Fruit fly (Drosophila melanogaster) whole organism, embryonic: ENCODE data around the gene CG9106.
A peak's percentile ranks its signal among the peaks of the same experiment; 100 is the strongest.

Experiments
- Atf6 ChIP-seq: fragments of 200-800 bp; sonication (Bioruptor generic); IDR thresholded peaks from 2 replicates; pipeline ENCODE4 v1.3.6; 2022; ENCODE audit warnings: missing biosample characterization, missing genetic modification characterization
- B-H2 ChIP-seq: fragments of 200-800 bp; sonication (Bioruptor generic); optimal IDR thresholded peaks from 2 replicates; lab custom pipeline; 2018; ENCODE audit warnings: missing biosample characterization, mild to moderate bottlenecking, missing genetic modification characterization
- Bgb ChIP-seq: fragments of 200-800 bp; sonication (Bioruptor generic); IDR thresholded peaks from 2 replicates; pipeline ENCODE4 v1.3.6; 2022; ENCODE audit warnings: missing biosample characterization, missing genetic modification characterization; ENCODE audit not compliant: partially characterized antibody
- CG10209 ChIP-seq: fragments of 200-800 bp; sonication (Bioruptor generic); optimal IDR thresholded peaks from 3 replicates; lab custom pipeline; 2017; ENCODE audit warnings: missing biosample characterization, mild to moderate bottlenecking, missing genetic modification characterization, missing genetic modification reagents
- CG11695 ChIP-seq: fragments of 200-800 bp; sonication (Bioruptor generic); IDR thresholded peaks from 3 replicates; pipeline ENCODE4 v1.3.6; 2022; ENCODE audit warnings: missing biosample characterization, missing genetic modification characterization
- CG12744 ChIP-seq: fragments of 200-800 bp; sonication (Bioruptor generic); optimal IDR thresholded peaks from 2 replicates; lab custom pipeline; 2016; ENCODE audit warnings: missing biosample characterization, missing genetic modification characterization
- CG13624 ChIP-seq: fragments of 200-800 bp; sonication (Bioruptor generic); optimal IDR thresholded peaks from 2 replicates; lab custom pipeline; 2016; ENCODE audit warnings: missing biosample characterization, missing genetic modification characterization
- CG15011 ChIP-seq: fragments of 200-800 bp; sonication (Bioruptor generic); optimal IDR thresholded peaks from 3 replicates; lab custom pipeline; 2018; ENCODE audit warnings: missing biosample characterization, mild to moderate bottlenecking, missing genetic modification characterization
- CG17186 ChIP-seq: fragments of 200-800 bp; sonication (Bioruptor generic); optimal IDR thresholded peaks from 3 replicates; lab custom pipeline; 2017; ENCODE audit warnings: missing biosample characterization, missing genetic modification reagents, missing genetic modification characterization
- CG17359 ChIP-seq: fragments of 200-800 bp; sonication (Bioruptor generic); optimal IDR thresholded peaks from 3 replicates; lab custom pipeline; 2018; ENCODE audit warnings: missing biosample characterization, mild to moderate bottlenecking, missing genetic modification characterization, moderate library complexity
- CG18764 ChIP-seq: fragments of 200-800 bp; sonication (Bioruptor generic); optimal IDR thresholded peaks from 3 replicates; lab custom pipeline; 2016; ENCODE audit warnings: missing biosample characterization, missing genetic modification characterization
- CG2678 ChIP-seq: fragments of 200-800 bp; sonication (Bioruptor generic); optimal IDR thresholded peaks from 3 replicates; lab custom pipeline; 2019; ENCODE audit warnings: missing biosample characterization, mild to moderate bottlenecking, missing genetic modification characterization, moderate library complexity
- CG30431 ChIP-seq: fragments of 200-800 bp; sonication (Bioruptor generic); optimal IDR thresholded peaks from 2 replicates; lab custom pipeline; 2017; ENCODE audit warnings: missing biosample characterization, missing genetic modification characterization
- CG34376 ChIP-seq: fragments of 200-800 bp; sonication (Bioruptor generic); optimal IDR thresholded peaks from 2 replicates; lab custom pipeline; 2018; ENCODE audit warnings: missing biosample characterization, mild to moderate bottlenecking, missing genetic modification characterization
- CG6683 ChIP-seq: fragments of 200-800 bp; sonication (Bioruptor generic); optimal IDR thresholded peaks from 2 replicates; lab custom pipeline; 2017; ENCODE audit warnings: missing biosample characterization, mild to moderate bottlenecking, missing genetic modification characterization, missing genetic modification reagents
- CG6813 ChIP-seq: fragments of 200-800 bp; sonication (Bioruptor generic); optimal IDR thresholded peaks from 2 replicates; lab custom pipeline; 2017; ENCODE audit warnings: missing biosample characterization, missing genetic modification characterization, mild to moderate bottlenecking, moderate library complexity, missing genetic modification reagents
- D19A ChIP-seq: fragments of 200-800 bp; optimal IDR thresholded peaks from 3 replicates; lab custom pipeline; 2019; ENCODE audit warnings: missing biosample characterization, mild to moderate bottlenecking, missing genetic modification characterization, moderate library complexity
- ERR ChIP-seq: fragments of 200-800 bp; sonication (Bioruptor generic); optimal IDR thresholded peaks from 2 replicates; lab custom pipeline; 2016; ENCODE audit warnings: missing biosample characterization, missing genetic modification characterization
- Ets65A ChIP-seq: fragments of 200-800 bp; sonication (Bioruptor generic); peaks from one replicate; lab custom pipeline; 2016; ENCODE audit warnings: missing biosample characterization, missing genetic modification characterization
- HLH3B ChIP-seq: fragments of 200-800 bp; sonication (Bioruptor generic); IDR thresholded peaks from 2 replicates; pipeline ENCODE4 v1.3.6; 2022; ENCODE audit warnings: missing biosample characterization, missing genetic modification characterization
- MTF-1 ChIP-seq: fragments of 200-800 bp; sonication (Bioruptor generic); optimal IDR thresholded peaks from 2 replicates; lab custom pipeline; 2018; ENCODE audit warnings: missing biosample characterization, mild to moderate bottlenecking, missing genetic modification characterization, borderline replicate concordance
- Max ChIP-seq: fragments of 200-800 bp; sonication (Bioruptor generic); optimal IDR thresholded peaks from 2 replicates; lab custom pipeline; 2016; ENCODE audit warnings: missing biosample characterization, mild to moderate bottlenecking, missing genetic modification characterization
- Mes4 ChIP-seq: fragments of 200-800 bp; sonication (Bioruptor generic); optimal IDR thresholded peaks from 2 replicates; lab custom pipeline; 2016; ENCODE audit warnings: missing biosample characterization, missing genetic modification characterization
- NK7.1 ChIP-seq: fragments of 200-800 bp; sonication (Bioruptor generic); optimal IDR thresholded peaks from 3 replicates; lab custom pipeline; 2016; ENCODE audit warnings: missing biosample characterization, missing genetic modification characterization
- Oaz ChIP-seq: fragments of 200-800 bp; sonication (Bioruptor generic); IDR thresholded peaks from 2 replicates; pipeline ENCODE4 v1.3.6; 2022; ENCODE audit warnings: missing biosample characterization, missing genetic modification characterization
- Ravus ChIP-seq: fragments of 200-800 bp; sonication (Bioruptor generic); IDR thresholded peaks from 2 replicates; pipeline ENCODE4 v1.3.6; 2022; ENCODE audit warnings: missing biosample characterization, missing genetic modification characterization
- Sin3A ChIP-seq: fragments of >200 bp; optimal IDR thresholded peaks from 2 replicates; lab custom pipeline; 2018
- Sox100B ChIP-seq: fragments of 200-800 bp; sonication (Bioruptor generic); optimal IDR thresholded peaks from 3 replicates; lab custom pipeline; 2018; ENCODE audit warnings: missing biosample characterization, mild to moderate bottlenecking, missing genetic modification characterization
- Vsx1 ChIP-seq: fragments of 200-800 bp; sonication (Bioruptor generic); optimal IDR thresholded peaks from 2 replicates; lab custom pipeline; 2017; ENCODE audit warnings: missing biosample characterization, mild to moderate bottlenecking, missing genetic modification characterization, missing genetic modification reagents
- Xbp1 ChIP-seq: fragments of 200-800 bp; sonication (Bioruptor generic); optimal IDR thresholded peaks from 3 replicates; lab custom pipeline; 2016; ENCODE audit warnings: missing biosample characterization, mild to moderate bottlenecking, missing genetic modification characterization
- aop ChIP-seq: fragments of 200-800 bp; sonication (Bioruptor generic); IDR thresholded peaks from 2 replicates; pipeline ENCODE4 v1.3.6; 2022; ENCODE audit warnings: missing biosample characterization, missing genetic modification characterization
- az2 ChIP-seq: fragments of 200-800 bp; sonication (Bioruptor generic); optimal IDR thresholded peaks from 3 replicates; lab custom pipeline; 2016; ENCODE audit warnings: missing biosample characterization, missing genetic modification characterization
- bcd ChIP-seq: fragments of 200-800 bp; sonication (Bioruptor generic); optimal IDR thresholded peaks from 2 replicates; lab custom pipeline; 2017; ENCODE audit warnings: missing biosample characterization, mild to moderate bottlenecking, missing genetic modification characterization
- br ChIP-seq: fragments of >200 bp; optimal IDR thresholded peaks from 2 replicates; lab custom pipeline; 2017
- dpn ChIP-seq, 2 experiments: fragments of 200-800 bp; sonication (Bioruptor generic); optimal IDR thresholded peaks; 3 replicates each; lab custom pipeline; 2016; ENCODE audit warnings: missing biosample characterization in 2 of 2, missing genetic modification characterization in 2 of 2
- eve ChIP-seq, 2 experiments: fragments of >200 bp; optimal IDR thresholded peaks; 2 replicates each; lab custom pipeline; 2017; ENCODE audit warnings: missing biosample characterization in 2 of 2, missing genetic modification characterization in 2 of 2
- gt ChIP-seq: fragments of 200-800 bp; sonication (Bioruptor generic); IDR thresholded peaks from 2 replicates; pipeline ENCODE4 v1.3.6; 2022; ENCODE audit warnings: missing biosample characterization, missing genetic modification characterization
- hb ChIP-seq: fragments of 200-800 bp; sonication (Bioruptor generic); IDR thresholded peaks from 3 replicates; pipeline ENCODE4 v1.3.6; 2022; ENCODE audit warnings: missing biosample characterization, missing genetic modification characterization; ENCODE audit not compliant: partially characterized antibody
- jing ChIP-seq: fragments of 200-800 bp; sonication (Bioruptor generic); optimal IDR thresholded peaks from 2 replicates; lab custom pipeline; 2018; ENCODE audit warnings: missing biosample characterization, mild to moderate bottlenecking, missing genetic modification characterization
- ken ChIP-seq: fragments of 200-800 bp; sonication (Bioruptor generic); IDR thresholded peaks from 3 replicates; pipeline ENCODE4 v1.3.6; 2022; ENCODE audit warnings: missing biosample characterization, missing genetic modification characterization
- nau ChIP-seq: fragments of 200-800 bp; sonication (Bioruptor generic); optimal IDR thresholded peaks from 3 replicates; lab custom pipeline; 2017; ENCODE audit warnings: missing biosample characterization, mild to moderate bottlenecking, missing genetic modification characterization, missing genetic modification reagents
- nerfin-2 ChIP-seq: fragments of 200-800 bp; sonication (Bioruptor generic); IDR thresholded peaks from 2 replicates; pipeline ENCODE4 v1.3.6; 2022; ENCODE audit warnings: missing biosample characterization, missing genetic modification characterization; ENCODE audit not compliant: partially characterized antibody
- org-1 ChIP-seq: fragments of 200-800 bp; sonication (Bioruptor generic); optimal IDR thresholded peaks from 2 replicates; lab custom pipeline; 2017; ENCODE audit warnings: missing biosample characterization, missing genetic modification characterization
- pan ChIP-seq, 4 experiments: fragments of >200 bp in 3 of 4; fragments of 200-800 bp in 1 of 4; sonication (Bioruptor generic) in 1 of 4; optimal IDR thresholded peaks in 3 of 4; IDR thresholded peaks in 1 of 4; 2 replicates each; pipeline versions ENCODE4 v1.3.6 to Lab custom; 2017 to 2022; ENCODE audit warnings: missing biosample characterization in 2 of 4, missing genetic modification characterization in 2 of 4, mixed read lengths in 1 of 4
- sc ChIP-seq, 3 experiments: fragments of >200 bp in 2 of 3; fragments of 200-800 bp in 1 of 3; sonication (Bioruptor generic) in 1 of 3; optimal IDR thresholded peaks; 2 replicates in 2 of 3; 3 replicates in 1 of 3; lab custom pipeline; 2017; ENCODE audit warnings: mild to moderate bottlenecking in 1 of 3, missing biosample characterization in 1 of 3, missing genetic modification characterization in 1 of 3, missing genetic modification reagents in 1 of 3
- sens ChIP-seq: fragments of 200-800 bp; sonication (Bioruptor generic); peaks from one replicate; lab custom pipeline; 2016; ENCODE audit warnings: missing biosample characterization, missing genetic modification characterization
- seq ChIP-seq: fragments of 200-800 bp; sonication (Bioruptor generic); IDR thresholded peaks from 2 replicates; pipeline ENCODE4 v1.3.6; 2022; ENCODE audit warnings: missing biosample characterization, missing genetic modification characterization
- tio ChIP-seq: fragments of 200-800 bp; sonication (Bioruptor generic); optimal IDR thresholded peaks from 2 replicates; lab custom pipeline; 2017; ENCODE audit warnings: missing biosample characterization, missing genetic modification characterization, inconsistent platforms

CG9106 gene

dm6 chrX:15312074-15312881, 40.1 kb upstream of the CG9106 start (continued):
- TF ChIP-seq aop (GFP tag; lab: Robert Waterston, UW) (no peak), Sin3A (lab: Kevin White, UChicago) (no peak), Ets65A (GFP tag; lab: Kevin White, UChicago) (peak; percentile 52), CG12744 (GFP tag; lab: Kevin White, UChicago) (no peak), jing (GFP tag; lab: Kevin White, UChicago) (no peak), eve (GFP tag; optimal IDR thresholded peaks at IDR 0.05; lab: Kevin White, UChicago) (no peak), CG13624 (no peak), nerfin-2 (no peak), Max (GFP tag; lab: Kevin White, UChicago) (no peak), CG6683 (no peak), CG17186 (GFP tag; lab: Kevin White, UChicago) (no peak), ken (0 out of 3 replicates have a peak, but pooled peaks have one; percentile 33), Ravus (no peak), CG11695 (GFP tag; lab: Robert Waterston, UW) (0 out of 3 replicates have a peak, but pooled peaks have one; percentile 26), Vsx1 (GFP tag; lab: Kevin White, UChicago) (no peak), nau (GFP tag; lab: Kevin White, UChicago) (no peak), NK7.1 (no peak), ERR (GFP tag; lab: Kevin White, UChicago) (no peak), sc (optimal IDR thresholded peaks at IDR 0.05; lab: Kevin White, UChicago) (no peak), sc (GFP tag; optimal IDR thresholded peaks at IDR 0.05; lab: Kevin White, UChicago) (no peak), bcd (GFP tag; lab: Kevin White, UChicago) (peak; percentile 43), Sox100B (GFP tag; lab: Kevin White, UChicago) (peak; percentile 61), HLH3B (GFP tag; lab: Robert Waterston, UW) (no peak), gt (no peak), dpn (GFP tag; optimal IDR thresholded peaks at IDR 0.05; lab: Kevin White, UChicago) (peak in 1 of 2 experiments; percentile 24), CG18764 (GFP tag; lab: Kevin White, UChicago) (no peak), tio (GFP tag; lab: Kevin White, UChicago) (no peak), pan (optimal IDR thresholded peaks at IDR 0.05; lab: Kevin White, UChicago) (no peak), pan (GFP tag; optimal IDR thresholded peaks at IDR 0.05 in 1 of 2, IDR thresholded peaks at IDR 0.05 in 1 of 2) (peak; percentile 40 to 58), hb (no peak), CG17359 (tag; lab: Kevin White, UChicago) (peak; percentile 30), D19A (peak; percentile 13), seq (no peak), az2 (peak; percentile 12), MTF-1 (GFP tag; lab: Kevin White, UChicago) (no peak), org-1 (peak; percentile 35), CG2678 (tag; lab: Kevin White, UChicago) (peak; percentile 55), Atf6 (GFP tag; lab: Robert Waterston, UW) (no peak), CG10209 (GFP tag; lab: Kevin White, UChicago) (peak; percentile 12), Oaz (GFP tag; lab: Robert Waterston, UW) (no peak), Mes4 (GFP tag; lab: Kevin White, UChicago) (no peak), CG15011 (GFP tag; lab: Kevin White, UChicago) (no peak), B-H2 (no peak), CG34376 (GFP tag; lab: Kevin White, UChicago) (no peak), CG6813 (GFP tag; lab: Kevin White, UChicago) (no peak), Xbp1 (GFP tag; lab: Kevin White, UChicago) (peak; percentile 46), br (no peak), CG30431 (GFP tag; lab: Kevin White, UChicago) (no peak), sens (GFP tag; lab: Kevin White, UChicago) (peak; percentile 90), Bgb (GFP tag; lab: Robert Waterston, UW) (no peak)
